Worm (Caenorhabditis elegans) whole organism, L2 larva: ENCODE results near the gene mmcm-1.

Experiments used
- C34F6.9 ChIP-seq: fragments of 150-350 bp; optimal IDR thresholded peaks from 2 replicates; lab custom pipeline; 2014; ENCODE audit warnings: missing biosample characterization, missing genetic modification characterization
- F13H6.1 ChIP-seq: sonication (generic microtip); optimal IDR thresholded peaks from 2 replicates; lab custom pipeline; 2016; ENCODE audit warnings: missing genetic modification characterization, missing compliant biosample characterization
- R02D3.7 ChIP-seq: fragments of 150-350 bp; optimal IDR thresholded peaks from 2 replicates; lab custom pipeline; 2014; ENCODE audit warnings: missing biosample characterization, missing genetic modification characterization
- aly-2 ChIP-seq: fragments of 150-350 bp; optimal IDR thresholded peaks from 2 replicates; lab custom pipeline; 2014; ENCODE audit warnings: missing biosample characterization, missing genetic modification characterization
- ama-1 ChIP-seq: fragments of 150-350 bp; optimal IDR thresholded peaks from 2 replicates; lab custom pipeline; 2018; ENCODE audit warnings: inconsistent platforms
- crh-2 ChIP-seq: sonication (generic microtip); optimal IDR thresholded peaks from 2 replicates; lab custom pipeline; 2017; ENCODE audit warnings: missing biosample characterization, missing genetic modification characterization
- dmd-4 ChIP-seq: sonication (generic microtip); optimal IDR thresholded peaks from 2 replicates; lab custom pipeline; 2017; ENCODE audit warnings: missing biosample characterization, missing genetic modification characterization
- egl-27 ChIP-seq: sonication (generic microtip); optimal IDR thresholded peaks from 3 replicates; lab custom pipeline; 2017; ENCODE audit warnings: missing biosample characterization, missing genetic modification reagents, missing genetic modification characterization
- elt-1 ChIP-seq: fragments of 150-350 bp; optimal IDR thresholded peaks from 2 replicates; lab custom pipeline; 2014; ENCODE audit warnings: missing biosample characterization, missing genetic modification characterization
- elt-3 ChIP-seq: sonication (generic microtip); optimal IDR thresholded peaks from 2 replicates; lab custom pipeline; 2017; ENCODE audit warnings: missing biosample characterization, missing genetic modification characterization
- fos-1 ChIP-seq: fragments of 150-350 bp; optimal IDR thresholded peaks from 2 replicates; lab custom pipeline; 2014; ENCODE audit warnings: missing biosample characterization, missing genetic modification characterization
- gmeb-1 ChIP-seq: fragments of 150-350 bp; optimal IDR thresholded peaks from 2 replicates; lab custom pipeline; 2014; ENCODE audit warnings: missing biosample characterization, missing genetic modification characterization
- lin-13 ChIP-seq: fragments of 150-350 bp; optimal IDR thresholded peaks from 2 replicates; lab custom pipeline; 2014; ENCODE audit warnings: missing biosample characterization, missing genetic modification reagents, missing genetic modification characterization
- lin-39 ChIP-seq: fragments of 150-350 bp; optimal IDR thresholded peaks from 2 replicates; lab custom pipeline; 2014; ENCODE audit warnings: missing biosample characterization, missing genetic modification reagents, missing genetic modification characterization
- lsy-2 ChIP-seq, 2 experiments: fragments of 150-350 bp in 1 of 2; sonication (generic microtip) in 1 of 2; optimal IDR thresholded peaks; 2 replicates each; lab custom pipeline; 2014 to 2017; ENCODE audit warnings: missing biosample characterization in 2 of 2, missing genetic modification characterization in 2 of 2
- mab-5 ChIP-seq: fragments of 150-350 bp; optimal IDR thresholded peaks from 2 replicates; lab custom pipeline; 2014; ENCODE audit warnings: missing biosample characterization, missing genetic modification characterization
- mbf-1 ChIP-seq: sonication (generic microtip); optimal IDR thresholded peaks from 2 replicates; lab custom pipeline; 2017; ENCODE audit warnings: missing biosample characterization, missing genetic modification characterization
- mdl-1 ChIP-seq, 2 experiments: fragments of 150-350 bp in 1 of 2; sonication (generic microtip) in 1 of 2; optimal IDR thresholded peaks; 2 replicates each; lab custom pipeline; 2017; ENCODE audit warnings: missing biosample characterization in 2 of 2, missing genetic modification characterization in 2 of 2
- nhr-10 ChIP-seq: sonication (generic microtip); optimal IDR thresholded peaks from 2 replicates; lab custom pipeline; 2017; ENCODE audit warnings: missing biosample characterization, missing genetic modification characterization
- nhr-11 ChIP-seq: fragments of 150-350 bp; optimal IDR thresholded peaks from 2 replicates; lab custom pipeline; 2014; ENCODE audit warnings: missing biosample characterization, missing genetic modification characterization
- nhr-12 ChIP-seq: fragments of 150-350 bp; optimal IDR thresholded peaks from 2 replicates; lab custom pipeline; 2014; ENCODE audit warnings: missing biosample characterization, missing genetic modification characterization
- nhr-129 ChIP-seq: fragments of 150-350 bp; optimal IDR thresholded peaks from 2 replicates; lab custom pipeline; 2014; ENCODE audit warnings: missing biosample characterization, missing genetic modification characterization
- nhr-21 ChIP-seq: fragments of 150-350 bp; optimal IDR thresholded peaks from 2 replicates; lab custom pipeline; 2014; ENCODE audit warnings: missing biosample characterization, missing genetic modification characterization
- nhr-237 ChIP-seq: fragments of 150-350 bp; optimal IDR thresholded peaks from 2 replicates; lab custom pipeline; 2014; ENCODE audit warnings: missing biosample characterization, missing genetic modification characterization
- nhr-25 ChIP-seq: fragments of 150-350 bp; sonication (generic microtip); optimal IDR thresholded peaks from 3 replicates; lab custom pipeline; 2014; ENCODE audit warnings: missing biosample characterization, missing genetic modification characterization
- nhr-77 ChIP-seq: fragments of 150-350 bp; optimal IDR thresholded peaks from 2 replicates; lab custom pipeline; 2014; ENCODE audit warnings: missing biosample characterization, missing genetic modification characterization
- sem-4 ChIP-seq: fragments of 150-350 bp; optimal IDR thresholded peaks from 2 replicates; lab custom pipeline; 2014; ENCODE audit warnings: missing biosample characterization, missing genetic modification reagents, missing genetic modification characterization
- skn-1 ChIP-seq: sonication (generic microtip); optimal IDR thresholded peaks from 2 replicates; lab custom pipeline; 2017; ENCODE audit warnings: missing biosample characterization, missing genetic modification characterization
- sma-3 ChIP-seq: sonication (generic microtip); optimal IDR thresholded peaks from 2 replicates; lab custom pipeline; 2016; ENCODE audit warnings: missing genetic modification reagents, missing genetic modification characterization, missing compliant biosample characterization
- sma-9 ChIP-seq, 2 experiments: fragments of 150-350 bp in 1 of 2; sonication (generic microtip) in 1 of 2; optimal IDR thresholded peaks; 2 replicates each; lab custom pipeline; 2014 to 2016; ENCODE audit warnings: missing genetic modification characterization in 2 of 2, mild to moderate bottlenecking in 1 of 2, missing biosample characterization in 1 of 2, missing compliant biosample characterization in 1 of 2, missing genetic modification reagents in 1 of 2, moderate library complexity in 1 of 2
- snpc-4 ChIP-seq: fragments of 150-350 bp; optimal IDR thresholded peaks from 2 replicates; lab custom pipeline; 2014; ENCODE audit warnings: missing biosample characterization, missing genetic modification characterization
- unc-39 ChIP-seq: fragments of 150-350 bp; optimal IDR thresholded peaks from 2 replicates; lab custom pipeline; 2014; ENCODE audit warnings: missing biosample characterization, missing genetic modification characterization
- unc-55 ChIP-seq: fragments of 150-350 bp; sonication (generic microtip); optimal IDR thresholded peaks from 3 replicates; lab custom pipeline; 2014; ENCODE audit warnings: missing biosample characterization, missing genetic modification reagents, missing genetic modification characterization
- unc-62 ChIP-seq: fragments of 150-350 bp; optimal IDR thresholded peaks from 2 replicates; lab custom pipeline; 2014; ENCODE audit warnings: missing biosample characterization, missing genetic modification reagents, missing genetic modification characterization
- zag-1 ChIP-seq: fragments of 150-350 bp; optimal IDR thresholded peaks from 2 replicates; lab custom pipeline; 2014; ENCODE audit warnings: missing biosample characterization, missing genetic modification characterization
- ztf-1 ChIP-seq: fragments of 200-800 bp; sonication (Bioruptor generic); conservative IDR thresholded peaks from 2 replicates; pipeline ENCODE4 v1.3.6; 2022; ENCODE audit warnings: missing genetic modification characterization, missing compliant biosample characterization
- ztf-11 ChIP-seq: sonication (generic microtip); optimal IDR thresholded peaks from 2 replicates; lab custom pipeline; 2017; ENCODE audit warnings: missing biosample characterization, missing genetic modification characterization
- ztf-4 ChIP-seq: fragments of 150-350 bp; optimal IDR thresholded peaks from 2 replicates; lab custom pipeline; 2014; ENCODE audit warnings: missing biosample characterization, missing genetic modification characterization

The mmcm-1 gene

ce11 chrIII:3927450-3927849 lies 20.0 kb upstream of the mmcm-1 start:
- peak; percentile 40 for TF ChIP-seq C34F6.9 (tag; lab: Kevin White, UChicago)
- TF ChIP-seq elt-3 (tag; lab: Kevin White, UChicago), result no peak
- TF ChIP-seq ztf-4 (tag; lab: Kevin White, UChicago), result peak; percentile 6
- TF ChIP-seq mab-5, result no peak
- TF ChIP-seq mbf-1, result no peak
- TF ChIP-seq sma-9 (GFP tag; optimal IDR thresholded peaks at IDR 0.05; lab: Kevin White, UChicago), result peak; percentile 46
- TF ChIP-seq sma-9 (tag; optimal IDR thresholded peaks at IDR 0.05; lab: Kevin White, UChicago), result no peak
- peak; percentile 43 for TF ChIP-seq F13H6.1
- TF ChIP-seq ztf-11 (tag; lab: Kevin White, UChicago), result no peak
- peak; percentile 59 for TF ChIP-seq nhr-129 (tag; lab: Kevin White, UChicago)
- TF ChIP-seq zag-1 (tag; lab: Kevin White, UChicago), result no peak
- no peak for TF ChIP-seq egl-27 (tag; lab: Kevin White, UChicago)

ce11 chrIII:3926801-3927200 lies 19.3 kb upstream of the mmcm-1 start:
- no peak for TF ChIP-seq gmeb-1
- TF ChIP-seq fos-1 (tag; lab: Kevin White, UChicago), result peak; percentile 15
- TF ChIP-seq lin-13, result no peak
- TF ChIP-seq sma-3 (GFP tag; lab: Kevin White, UChicago), result no peak
- no peak for TF ChIP-seq sma-9 (GFP tag; optimal IDR thresholded peaks at IDR 0.05; lab: Kevin White, UChicago)
- no peak for TF ChIP-seq sma-9 (tag; optimal IDR thresholded peaks at IDR 0.05; lab: Kevin White, UChicago)
- no peak for TF ChIP-seq nhr-21

ce11 chrIII:3926116-3926515 lies 18.6 kb upstream of the mmcm-1 start, which contains the start of gene ZK1058.9:
Gene ZK1058.9 (minus strand): TSS chrIII:3926216.
- TF ChIP-seq ama-1 (no peak), nhr-25 (tag; lab: Kevin White, UChicago) (no peak), sma-3 (GFP tag; lab: Kevin White, UChicago) (no peak), nhr-10 (tag; lab: Kevin White, UChicago) (no peak), F13H6.1 (no peak), skn-1 (tag; lab: Kevin White, UChicago) (no peak), snpc-4 (tag; lab: Kevin White, UChicago) (no peak), egl-27 (tag; lab: Kevin White, UChicago) (no peak), nhr-21 (no peak), gmeb-1 (no peak), nhr-12 (no peak), sma-9 (GFP tag; optimal IDR thresholded peaks at IDR 0.05; lab: Kevin White, UChicago) (no peak), sma-9 (tag; optimal IDR thresholded peaks at IDR 0.05; lab: Kevin White, UChicago) (no peak), ztf-1 (no peak)

ce11 chrIII:3921646-3922328 lies 14.3 kb upstream of the mmcm-1 start, which contains the start of the genes metl-6 and nit-1:
Gene metl-6 (minus strand): TSS chrIII:3921711.
Gene nit-1 (plus strand): TSS chrIII:3922207.
- peak; percentile 37 for TF ChIP-seq unc-55 (GFP tag; lab: Kevin White, UChicago)
- TF ChIP-seq gmeb-1, result peak; percentile 76
- no peak for TF ChIP-seq mab-5
- TF ChIP-seq elt-1 (tag; lab: Kevin White, UChicago), result no peak
- peak; percentile 8 for TF ChIP-seq nhr-21
- TF ChIP-seq skn-1 (tag; lab: Kevin White, UChicago), result peak; percentile 91
- TF ChIP-seq nhr-77 (tag; lab: Kevin White, UChicago), result no peak
- peak; percentile 36 for TF ChIP-seq fos-1 (tag; lab: Kevin White, UChicago)
- TF ChIP-seq nhr-11 (tag; lab: Kevin White, UChicago), result no peak
- peak in 1 of 2 experiments; percentile 32 for TF ChIP-seq lsy-2 (tag; optimal IDR thresholded peaks at IDR 0.05; lab: Kevin White, UChicago)
- no peak for TF ChIP-seq nhr-10 (tag; lab: Kevin White, UChicago)
- TF ChIP-seq nhr-237, result no peak
- peak; percentile 39 for TF ChIP-seq sma-9 (GFP tag; optimal IDR thresholded peaks at IDR 0.05; lab: Kevin White, UChicago)
- TF ChIP-seq sma-9 (tag; optimal IDR thresholded peaks at IDR 0.05; lab: Kevin White, UChicago), result no peak
- TF ChIP-seq unc-62 (GFP tag; lab: Kevin White, UChicago), result no peak
- no peak for TF ChIP-seq zag-1 (tag; lab: Kevin White, UChicago)
- no peak for TF ChIP-seq sma-3 (GFP tag; lab: Kevin White, UChicago)
- TF ChIP-seq R02D3.7 (tag; lab: Kevin White, UChicago), result no peak
- no peak for TF ChIP-seq elt-3 (tag; lab: Kevin White, UChicago)

ce11 chrIII:3918569-3918968 lies 11.1 kb upstream of the mmcm-1 start, which contains the start of gene ZK1058.3:
Gene ZK1058.3 (plus strand): TSS chrIII:3918869.
- TF ChIP-seq snpc-4 (tag; lab: Kevin White, UChicago) (no peak), lin-13 (no peak), lin-39 (no peak), aly-2 (tag; lab: Kevin White, UChicago) (no peak), unc-39 (tag; lab: Kevin White, UChicago) (no peak), elt-1 (tag; lab: Kevin White, UChicago) (no peak), dmd-4 (tag; lab: Kevin White, UChicago) (no peak), ztf-1 (no peak), mdl-1 (tag; optimal IDR thresholded peaks at IDR 0.05; lab: Kevin White, UChicago) (no peak), sem-4 (tag; lab: Kevin White, UChicago) (no peak), egl-27 (tag; lab: Kevin White, UChicago) (no peak), nhr-77 (tag; lab: Kevin White, UChicago) (no peak), unc-62 (GFP tag; lab: Kevin White, UChicago) (no peak), elt-3 (tag; lab: Kevin White, UChicago) (no peak), crh-2 (tag; lab: Kevin White, UChicago) (no peak), gmeb-1 (no peak), nhr-11 (tag; lab: Kevin White, UChicago) (no peak), mab-5 (no peak), nhr-237 (no peak), sma-3 (GFP tag; lab: Kevin White, UChicago) (no peak)
